Fruit fly (Drosophila melanogaster) whole organism, embryonic: ENCODE data around the gene CG14339.

Source experiments
- Aef1 ChIP-seq: fragments of 200-800 bp; sonication (Bioruptor generic); IDR thresholded peaks from 3 replicates; pipeline ENCODE4 v1.3.6; 2022; ENCODE audit warnings: missing biosample characterization, missing genetic modification characterization
- Atf3 ChIP-seq: fragments of 200-800 bp; sonication (Bioruptor generic); optimal IDR thresholded peaks from 3 replicates; lab custom pipeline; 2016; ENCODE audit warnings: missing biosample characterization, missing genetic modification characterization
- BEAF-32 ChIP-seq: fragments of 200-800 bp; sonication (Bioruptor generic); optimal IDR thresholded peaks from 3 replicates; lab custom pipeline; 2017; ENCODE audit warnings: missing biosample characterization, missing genetic modification characterization, mild to moderate bottlenecking, moderate library complexity, missing genetic modification reagents
- CG1024 ChIP-seq: fragments of 200-800 bp; sonication (Bioruptor generic); IDR thresholded peaks from 2 replicates; pipeline ENCODE4 v1.3.6; 2022; ENCODE audit warnings: missing biosample characterization, missing genetic modification characterization
- CG10565 ChIP-seq: fragments of 200-800 bp; sonication (Bioruptor generic); optimal IDR thresholded peaks from 3 replicates; lab custom pipeline; 2016; ENCODE audit warnings: missing biosample characterization, mild to moderate bottlenecking, missing genetic modification characterization
- CG11085 ChIP-seq: fragments of 200-800 bp; sonication (Bioruptor generic); IDR thresholded peaks from 2 replicates; pipeline ENCODE4 v1.3.6; 2022; ENCODE audit warnings: missing biosample characterization, missing genetic modification characterization
- CG11695 ChIP-seq: fragments of 200-800 bp; sonication (Bioruptor generic); IDR thresholded peaks from 3 replicates; pipeline ENCODE4 v1.3.6; 2022; ENCODE audit warnings: missing biosample characterization, missing genetic modification characterization
- CG12236 ChIP-seq: fragments of 200-800 bp; sonication (Bioruptor generic); optimal IDR thresholded peaks from 2 replicates; lab custom pipeline; 2016; ENCODE audit warnings: missing biosample characterization, missing genetic modification characterization
- CG13123 ChIP-seq: fragments of 200-800 bp; sonication (Bioruptor generic); optimal IDR thresholded peaks from 2 replicates; lab custom pipeline; 2016; ENCODE audit warnings: missing biosample characterization, missing genetic modification characterization
- CG13424 ChIP-seq: fragments of 200-800 bp; sonication (Bioruptor generic); optimal IDR thresholded peaks from 2 replicates; lab custom pipeline; 2019; ENCODE audit warnings: missing biosample characterization, mild to moderate bottlenecking, missing genetic modification characterization, moderate library complexity
- CG15269 ChIP-seq: fragments of 200-800 bp; sonication (Bioruptor generic); optimal IDR thresholded peaks from 2 replicates; lab custom pipeline; 2018; ENCODE audit warnings: missing biosample characterization, mild to moderate bottlenecking, missing genetic modification characterization, moderate library complexity
- CG17186 ChIP-seq: fragments of 200-800 bp; sonication (Bioruptor generic); optimal IDR thresholded peaks from 3 replicates; lab custom pipeline; 2017; ENCODE audit warnings: missing biosample characterization, missing genetic modification reagents, missing genetic modification characterization
- CG2116 ChIP-seq: fragments of 200-800 bp; sonication (Bioruptor generic); optimal IDR thresholded peaks from 3 replicates; lab custom pipeline; 2018; ENCODE audit warnings: missing biosample characterization, mild to moderate bottlenecking, missing genetic modification characterization
- CG2678 ChIP-seq: fragments of 200-800 bp; sonication (Bioruptor generic); optimal IDR thresholded peaks from 3 replicates; lab custom pipeline; 2019; ENCODE audit warnings: missing biosample characterization, mild to moderate bottlenecking, missing genetic modification characterization, moderate library complexity
- CG2875 ChIP-seq: fragments of 200-800 bp; sonication (Bioruptor generic); optimal IDR thresholded peaks from 2 replicates; lab custom pipeline; 2017; ENCODE audit warnings: missing biosample characterization, mild to moderate bottlenecking, missing genetic modification characterization, missing genetic modification reagents
- CG33213 ChIP-seq: fragments of 200-800 bp; sonication (Bioruptor generic); optimal IDR thresholded peaks from 3 replicates; lab custom pipeline; 2016; ENCODE audit warnings: missing biosample characterization, missing genetic modification characterization
- CG7271 ChIP-seq: fragments of 200-800 bp; sonication (Bioruptor generic); optimal IDR thresholded peaks from 2 replicates; lab custom pipeline; 2018; ENCODE audit warnings: missing biosample characterization, mild to moderate bottlenecking, missing genetic modification characterization, moderate library complexity
- CG9932 ChIP-seq: fragments of 200-800 bp; sonication (Bioruptor generic); IDR thresholded peaks from 2 replicates; pipeline ENCODE4 v1.3.6; 2022; ENCODE audit warnings: missing biosample characterization, missing genetic modification characterization
- Camta ChIP-seq: fragments of 200-800 bp; sonication (Bioruptor generic); optimal IDR thresholded peaks from 2 replicates; lab custom pipeline; 2016; ENCODE audit warnings: missing biosample characterization, missing genetic modification characterization
- Dad ChIP-seq: fragments of 200-800 bp; sonication (Bioruptor generic); optimal IDR thresholded peaks from 3 replicates; lab custom pipeline; 2016; ENCODE audit warnings: missing biosample characterization, missing genetic modification characterization
- Deaf1 ChIP-seq: fragments of 200-800 bp; optimal IDR thresholded peaks from 3 replicates; lab custom pipeline; 2019; ENCODE audit warnings: missing biosample characterization, mild to moderate bottlenecking, missing genetic modification characterization, moderate library complexity
- Dfd ChIP-seq, 2 experiments: fragments of >200 bp; optimal IDR thresholded peaks; 2 replicates each; lab custom pipeline; 2017; ENCODE audit warnings: missing biosample characterization in 2 of 2, missing genetic modification characterization in 2 of 2
- Dp ChIP-seq: fragments of 200-800 bp; sonication (Bioruptor generic); optimal IDR thresholded peaks from 2 replicates; lab custom pipeline; 2018; ENCODE audit warnings: missing biosample characterization, mild to moderate bottlenecking, missing genetic modification characterization, moderate library complexity
- Eip74EF ChIP-seq, 2 experiments: fragments of 200-800 bp in 1 of 2; fragments of >200 bp in 1 of 2; sonication (Bioruptor generic) in 1 of 2; optimal IDR thresholded peaks; 2 replicates each; lab custom pipeline; 2017 to 2019; ENCODE audit warnings: missing biosample characterization in 2 of 2, missing genetic modification characterization in 2 of 2, mild to moderate bottlenecking in 1 of 2, moderate library complexity in 1 of 2
- Hr3 ChIP-seq: fragments of 200-800 bp; sonication (Bioruptor generic); optimal IDR thresholded peaks from 3 replicates; lab custom pipeline; 2016; ENCODE audit warnings: missing biosample characterization, missing genetic modification characterization
- MBD-R2 ChIP-seq: fragments of 200-800 bp; sonication (Bioruptor generic); IDR thresholded peaks from 2 replicates; pipeline ENCODE4 v1.3.6; 2022; ENCODE audit warnings: missing biosample characterization, missing genetic modification characterization
- Mes4 ChIP-seq: fragments of 200-800 bp; sonication (Bioruptor generic); optimal IDR thresholded peaks from 2 replicates; lab custom pipeline; 2016; ENCODE audit warnings: missing biosample characterization, missing genetic modification characterization
- Nf-YA ChIP-seq: fragments of 200-800 bp; sonication (Bioruptor generic); IDR thresholded peaks from 2 replicates; pipeline ENCODE4 v1.3.6; 2022; ENCODE audit warnings: missing biosample characterization, missing genetic modification characterization
- Opbp ChIP-seq: fragments of 200-800 bp; sonication (Bioruptor generic); IDR thresholded peaks from 3 replicates; pipeline ENCODE4 v1.3.6; 2022; ENCODE audit warnings: missing biosample characterization, missing genetic modification characterization; ENCODE audit not compliant: partially characterized antibody
- Poxn ChIP-seq: fragments of 200-800 bp; sonication (Bioruptor generic); IDR thresholded peaks from 2 replicates; pipeline ENCODE4 v1.3.6; 2022; ENCODE audit warnings: missing biosample characterization, missing genetic modification characterization
- Rfx ChIP-seq: fragments of 200-800 bp; sonication (Bioruptor generic); IDR thresholded peaks from 2 replicates; pipeline ENCODE4 v1.3.6; 2022; ENCODE audit warnings: missing biosample characterization, missing genetic modification characterization
- Side ChIP-seq: fragments of 200-800 bp; sonication (Bioruptor generic); optimal IDR thresholded peaks from 2 replicates; lab custom pipeline; 2016; ENCODE audit warnings: missing biosample characterization, missing genetic modification characterization
- Xrp1 ChIP-seq: fragments of 200-800 bp; sonication (Bioruptor generic); IDR thresholded peaks from 2 replicates; pipeline ENCODE4 v1.3.6; 2022; ENCODE audit warnings: missing biosample characterization, missing genetic modification characterization
- bab2 ChIP-seq: fragments of 200-800 bp; sonication (Bioruptor generic); optimal IDR thresholded peaks from 2 replicates; lab custom pipeline; 2016; ENCODE audit warnings: missing biosample characterization, missing genetic modification characterization
- br ChIP-seq: fragments of >200 bp; optimal IDR thresholded peaks from 2 replicates; lab custom pipeline; 2017
- cad ChIP-seq: fragments of >200 bp; optimal IDR thresholded peaks from 2 replicates; lab custom pipeline; 2017; ENCODE audit warnings: missing biosample characterization, missing genetic modification characterization
- dpn ChIP-seq, 2 experiments: fragments of 200-800 bp; sonication (Bioruptor generic); optimal IDR thresholded peaks; 3 replicates each; lab custom pipeline; 2016; ENCODE audit warnings: missing biosample characterization in 2 of 2, missing genetic modification characterization in 2 of 2
- ftz-f1 ChIP-seq: fragments of 200-800 bp; sonication (Bioruptor generic); optimal IDR thresholded peaks from 2 replicates; lab custom pipeline; 2016; ENCODE audit warnings: missing biosample characterization, missing genetic modification characterization
- gsb ChIP-seq: fragments of 200-800 bp; sonication (Bioruptor generic); IDR thresholded peaks from 2 replicates; pipeline ENCODE4 v1.3.6; 2022; ENCODE audit warnings: missing biosample characterization, missing genetic modification characterization
- gt ChIP-seq: fragments of 200-800 bp; sonication (Bioruptor generic); IDR thresholded peaks from 2 replicates; pipeline ENCODE4 v1.3.6; 2022; ENCODE audit warnings: missing biosample characterization, missing genetic modification characterization
- jigr1 ChIP-seq: fragments of 200-800 bp; sonication (Bioruptor generic); IDR thresholded peaks from 3 replicates; pipeline ENCODE4 v1.3.6; 2022; ENCODE audit warnings: missing biosample characterization, missing genetic modification characterization
- lola ChIP-seq, 3 experiments: fragments of >200 bp in 2 of 3; fragments of 200-800 bp in 1 of 3; sonication (Bioruptor generic) in 1 of 3; optimal IDR thresholded peaks; 2 replicates each; lab custom pipeline; 2017 to 2019; ENCODE audit warnings: missing biosample characterization in 3 of 3, missing genetic modification characterization in 3 of 3, mild to moderate bottlenecking in 1 of 3, moderate library complexity in 1 of 3
- ro ChIP-seq: fragments of 200-800 bp; sonication (Bioruptor generic); IDR thresholded peaks from 2 replicates; pipeline ENCODE4 v1.3.6; 2022; ENCODE audit warnings: missing biosample characterization, missing genetic modification characterization
- row ChIP-seq: fragments of 200-800 bp; sonication (Bioruptor generic); IDR thresholded peaks from 3 replicates; pipeline ENCODE4 v1.3.6; 2022; ENCODE audit warnings: missing biosample characterization, missing genetic modification characterization
- sob ChIP-seq: fragments of 200-800 bp; sonication (Bioruptor generic); IDR thresholded peaks from 2 replicates; pipeline ENCODE4 v1.3.6; 2022; ENCODE audit warnings: missing biosample characterization, missing genetic modification characterization
- sr ChIP-seq: fragments of 200-800 bp; sonication (Bioruptor generic); IDR thresholded peaks from 3 replicates; pipeline ENCODE4 v1.3.6; 2022; ENCODE audit warnings: missing biosample characterization, missing genetic modification characterization
- tio ChIP-seq: fragments of 200-800 bp; sonication (Bioruptor generic); optimal IDR thresholded peaks from 2 replicates; lab custom pipeline; 2017; ENCODE audit warnings: missing biosample characterization, missing genetic modification characterization, inconsistent platforms
- tx ChIP-seq: fragments of 200-800 bp; sonication (Bioruptor generic); optimal IDR thresholded peaks from 2 replicates; lab custom pipeline; 2016; ENCODE audit warnings: missing biosample characterization, missing genetic modification characterization
- zfh1 ChIP-seq: fragments of 200-800 bp; sonication (Bioruptor generic); IDR thresholded peaks from 3 replicates; pipeline ENCODE4 v1.3.6; 2022; ENCODE audit warnings: missing biosample characterization, missing genetic modification characterization

CG14339 gene

DNA sequence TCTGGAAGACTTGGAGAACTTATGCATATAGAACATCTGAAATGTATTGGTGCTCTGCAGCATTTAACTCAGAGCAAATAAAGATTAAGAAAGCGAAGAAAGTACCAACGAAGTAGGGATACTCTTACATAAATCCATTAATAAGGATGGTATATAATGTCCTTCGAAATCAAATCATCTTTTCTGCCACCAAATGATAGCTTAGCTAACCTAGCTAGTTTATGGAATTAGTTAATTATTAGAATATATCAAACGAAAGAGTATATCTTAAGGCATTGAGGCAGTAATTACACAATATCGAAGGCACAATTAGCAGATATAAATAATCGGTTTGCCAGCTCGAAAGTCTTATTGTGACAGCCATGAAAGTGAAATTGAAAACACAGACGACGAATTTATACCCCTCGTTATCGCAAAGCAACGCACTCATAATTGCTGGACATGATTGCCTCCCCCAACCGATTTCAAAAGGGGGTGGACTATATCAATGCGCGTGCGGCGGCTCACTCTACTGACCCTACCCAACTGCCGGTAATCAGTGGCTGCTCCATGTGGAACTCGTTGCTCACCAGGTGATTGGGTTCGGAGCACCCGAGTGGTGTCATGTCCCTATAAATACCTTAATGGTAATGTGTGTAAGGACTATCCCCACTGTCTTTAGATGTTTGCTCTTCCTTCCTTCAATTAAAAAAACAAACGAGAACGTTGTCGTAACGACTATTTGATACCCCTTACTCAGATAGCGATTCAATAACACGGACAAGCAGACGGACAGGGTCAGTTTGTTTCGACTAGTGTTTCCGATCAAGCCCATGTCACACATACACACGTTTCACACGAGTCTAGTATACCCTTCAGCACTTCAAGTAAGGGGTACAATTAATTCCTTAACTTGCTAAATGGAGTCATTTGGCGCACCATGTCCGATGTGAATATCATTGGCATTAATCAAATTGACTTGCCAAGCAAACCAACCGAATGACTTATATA is 36.3 kb downstream of the CG14339 start (continued):
- peak in 1 of 3 experiments; percentile 31 for TF ChIP-seq lola (GFP tag; optimal IDR thresholded peaks at IDR 0.05; lab: Kevin White, UChicago)
- TF ChIP-seq Nf-YA (GFP tag; lab: Robert Waterston, UW), result no peak
- no peak for TF ChIP-seq CG33213 (GFP tag; lab: Kevin White, UChicago)
- TF ChIP-seq CG2678, result peak; percentile 81
- TF ChIP-seq Dp (GFP tag; lab: Kevin White, UChicago), result no peak
- no peak for TF ChIP-seq ftz-f1 (GFP tag; lab: Kevin White, UChicago)
- TF ChIP-seq CG12236 (GFP tag; lab: Kevin White, UChicago), result no peak
- TF ChIP-seq CG17186 (GFP tag; lab: Kevin White, UChicago), result no peak
- peak; percentile 9 for TF ChIP-seq Dad (GFP tag; lab: Kevin White, UChicago)
- no peak for TF ChIP-seq Dfd (GFP tag; optimal IDR thresholded peaks at IDR 0.05; lab: Kevin White, UChicago)
- TF ChIP-seq Mes4 (GFP tag; lab: Kevin White, UChicago), result peak; percentile 21
- TF ChIP-seq Eip74EF (GFP tag; optimal IDR thresholded peaks at IDR 0.05; lab: Kevin White, UChicago), result peak in 1 of 2 experiments; percentile 40
- TF ChIP-seq gt (GFP tag; lab: Robert Waterston, UW), result 0 out of 2 replicates have a peak, but pooled peaks have one; percentile 9
- TF ChIP-seq ro (GFP tag; lab: Robert Waterston, UW), result no peak
- no peak for TF ChIP-seq CG7271 (tag; lab: Kevin White, UChicago)
- peak; percentile 36 for TF ChIP-seq bab2 (GFP tag; lab: Kevin White, UChicago)
- no peak for TF ChIP-seq tx
- peak; percentile 51; the same call in 1 of the 3 replicates for TF ChIP-seq zfh1 (GFP tag; lab: Robert Waterston, UW)
- peak; percentile 30; the same call in 1 of the 3 replicates for TF ChIP-seq CG11695 (GFP tag; lab: Robert Waterston, UW)
- no peak for TF ChIP-seq sr (GFP tag; lab: Robert Waterston, UW)
- TF ChIP-seq jigr1 (GFP tag; lab: Robert Waterston, UW), result no peak
- TF ChIP-seq CG13424 (tag; lab: Kevin White, UChicago), result peak; percentile 62
- TF ChIP-seq Xrp1, result peak; percentile 63
- TF ChIP-seq CG2116 (GFP tag; lab: Kevin White, UChicago), result no peak
- peak; percentile 16; the same call in 1 of the 3 replicates for TF ChIP-seq Aef1 (GFP tag; lab: Robert Waterston, UW)
- no peak; the same call in 1 of the 2 replicates for TF ChIP-seq MBD-R2 (GFP tag; lab: Robert Waterston, UW)
- TF ChIP-seq cad (GFP tag; lab: Kevin White, UChicago), result no peak
- TF ChIP-seq CG9932, result no peak
- TF ChIP-seq CG11085 (GFP tag; lab: Robert Waterston, UW), result no peak
- no peak for TF ChIP-seq br (lab: Kevin White, UChicago)
- peak; percentile 54 for TF ChIP-seq CG15269 (tag; lab: Kevin White, UChicago)
- TF ChIP-seq tio (GFP tag; lab: Kevin White, UChicago), result no peak
- peak; percentile 23; the same call in 1 of the 2 replicates for TF ChIP-seq Rfx (GFP tag; lab: Robert Waterston, UW)
- no peak for TF ChIP-seq Atf3 (GFP tag; lab: Kevin White, UChicago)
- TF ChIP-seq CG1024 (GFP tag; lab: Robert Waterston, UW), result 0 out of 2 replicates have a peak, but pooled peaks have one; percentile 5
- no peak for TF ChIP-seq CG13123 (GFP tag; lab: Kevin White, UChicago)
- TF ChIP-seq BEAF-32, result no peak
- peak; percentile 19 for TF ChIP-seq Deaf1 (tag; lab: Kevin White, UChicago)
- peak in 1 of 2 experiments; percentile 35 for TF ChIP-seq dpn (GFP tag; optimal IDR thresholded peaks at IDR 0.05; lab: Kevin White, UChicago)
- TF ChIP-seq Side (GFP tag; lab: Kevin White, UChicago), result no peak
- no peak for TF ChIP-seq CG10565 (GFP tag; lab: Kevin White, UChicago)
- TF ChIP-seq Opbp (GFP tag; lab: Robert Waterston, UW), result no peak
- TF ChIP-seq CG2875 (GFP tag; lab: Kevin White, UChicago), result peak; percentile 25
- no peak for TF ChIP-seq gsb
- no peak for TF ChIP-seq Poxn (GFP tag; lab: Robert Waterston, UW)
- TF ChIP-seq Camta (GFP tag; lab: Kevin White, UChicago), result peak; percentile 18
- peak; percentile 63 for TF ChIP-seq row (GFP tag; lab: Robert Waterston, UW)
- TF ChIP-seq Hr3 (GFP tag; lab: Kevin White, UChicago), result peak; percentile 39
- no peak for TF ChIP-seq sob (GFP tag; lab: Robert Waterston, UW)
